Fruit fly (Drosophila melanogaster) whole organism, wandering third instar larva: ENCODE measurements around the gene CG18269.

Source experiments
- CG32264 ChIP-seq: fragments of 200-800 bp; sonication (Bioruptor generic); optimal IDR thresholded peaks from 2 replicates; lab custom pipeline; 2016; ENCODE audit warnings: missing biosample characterization, missing genetic modification characterization
- CrebA ChIP-seq: fragments of 200-800 bp; sonication (Bioruptor generic); optimal IDR thresholded peaks from 2 replicates; lab custom pipeline; 2016; ENCODE audit warnings: missing biosample characterization, mild to moderate bottlenecking, missing genetic modification characterization, borderline replicate concordance
- Dfd ChIP-seq: fragments of >200 bp; optimal IDR thresholded peaks from 2 replicates; lab custom pipeline; 2017; ENCODE audit warnings: missing biosample characterization, missing genetic modification characterization
- HLH106 ChIP-seq: fragments of 200-800 bp; optimal IDR thresholded peaks from 3 replicates; lab custom pipeline; 2019; ENCODE audit warnings: missing biosample characterization, mild to moderate bottlenecking, missing genetic modification characterization, moderate library complexity
- Hr83 ChIP-seq: fragments of 200-300 bp; sonication (Bioruptor generic); optimal IDR thresholded peaks from 2 replicates; lab custom pipeline; 2016; ENCODE audit warnings: missing biosample characterization, mild to moderate bottlenecking, missing genetic modification characterization, moderate library complexity; ENCODE audit not compliant: poor library complexity, severe bottlenecking
- Jra ChIP-seq: sonication (Bioruptor generic); optimal IDR thresholded peaks from 2 replicates; lab custom pipeline; 2016; ENCODE audit warnings: missing biosample characterization, missing genetic modification characterization
- Mio ChIP-seq: sonication (Bioruptor generic); optimal IDR thresholded peaks from 2 replicates; lab custom pipeline; 2016; ENCODE audit warnings: missing biosample characterization, missing genetic modification characterization
- Myc ChIP-seq: fragments of >200 bp; optimal IDR thresholded peaks from 2 replicates; lab custom pipeline; 2017
- OdsH ChIP-seq: fragments of 200-800 bp; sonication (Bioruptor generic); optimal IDR thresholded peaks from 2 replicates; lab custom pipeline; 2016; ENCODE audit warnings: missing biosample characterization, mild to moderate bottlenecking, missing genetic modification characterization
- Rel ChIP-seq, 2 experiments: fragments of 200-800 bp; sonication (Bioruptor generic) in 1 of 2; optimal IDR thresholded peaks; 2 replicates in 1 of 2; 3 replicates in 1 of 2; lab custom pipeline; 2016 to 2019; ENCODE audit warnings: mild to moderate bottlenecking in 2 of 2, missing biosample characterization in 2 of 2, missing genetic modification characterization in 2 of 2, moderate library complexity in 1 of 2
- Sp1 ChIP-seq: fragments of 200-800 bp; sonication (Bioruptor generic); optimal IDR thresholded peaks from 3 replicates; lab custom pipeline; 2019; ENCODE audit warnings: missing biosample characterization, mild to moderate bottlenecking, missing genetic modification characterization, moderate library complexity
- Vsx2 ChIP-seq: fragments of 200-300, 225-300 bp; sonication (Bioruptor generic); optimal IDR thresholded peaks from 2 replicates; lab custom pipeline; 2018; ENCODE audit warnings: missing biosample characterization, missing genetic modification characterization; ENCODE audit not compliant: partially characterized antibody
- br ChIP-seq: fragments of 200-800 bp; sonication (Bioruptor generic); optimal IDR thresholded peaks from 2 replicates; lab custom pipeline; 2016; ENCODE audit warnings: missing biosample characterization, missing genetic modification characterization
- brk ChIP-seq: fragments of 200-800 bp; sonication (Bioruptor generic); optimal IDR thresholded peaks from 2 replicates; lab custom pipeline; 2016; ENCODE audit warnings: missing biosample characterization, mild to moderate bottlenecking, missing genetic modification characterization
- dl ChIP-seq, 2 experiments: fragments of 175-275, 200-275 bp in 1 of 2; fragments of 200-275 bp in 1 of 2; sonication (Bioruptor generic); optimal IDR thresholded peaks; lab custom pipeline; 2018; ENCODE audit warnings: mild to moderate bottlenecking in 2 of 2, missing biosample characterization in 2 of 2, missing genetic modification characterization in 2 of 2, moderate library complexity in 2 of 2; ENCODE audit not compliant: partially characterized antibody in 2 of 2, insufficient read depth in 1 of 2
- dmrt93B ChIP-seq: fragments of 200-800 bp; sonication (Bioruptor generic); optimal IDR thresholded peaks from 2 replicates; lab custom pipeline; 2018; ENCODE audit warnings: missing biosample characterization, mild to moderate bottlenecking, missing genetic modification characterization
- dsf ChIP-seq: sonication (Bioruptor generic); optimal IDR thresholded peaks from 2 replicates; lab custom pipeline; 2016; ENCODE audit warnings: missing biosample characterization, missing genetic modification characterization, borderline replicate concordance
- ey ChIP-seq: fragments of 200-800 bp; sonication (Bioruptor generic); optimal IDR thresholded peaks from 2 replicates; lab custom pipeline; 2016; ENCODE audit warnings: missing biosample characterization, missing genetic modification characterization
- foxo ChIP-seq, 2 experiments: fragments of 200-800 bp; sonication (Bioruptor generic); optimal IDR thresholded peaks; 2 replicates in 1 of 2; 3 replicates in 1 of 2; lab custom pipeline; 2016 to 2017; ENCODE audit warnings: missing biosample characterization in 2 of 2, missing genetic modification characterization in 2 of 2
- jim ChIP-seq: fragments of 175-275, 200-325 bp; sonication (Bioruptor generic); optimal IDR thresholded peaks from 2 replicates; lab custom pipeline; 2016; ENCODE audit warnings: missing biosample characterization, mild to moderate bottlenecking, missing genetic modification characterization
- lola ChIP-seq: fragments of >200 bp; optimal IDR thresholded peaks from 2 replicates; lab custom pipeline; 2017; ENCODE audit warnings: missing biosample characterization, missing genetic modification characterization
- pan ChIP-seq: fragments of >200 bp; optimal IDR thresholded peaks from 2 replicates; lab custom pipeline; 2017
- psq ChIP-seq: fragments of 200-800 bp; sonication (Bioruptor generic); optimal IDR thresholded peaks from 3 replicates; lab custom pipeline; 2017; ENCODE audit warnings: missing biosample characterization, mild to moderate bottlenecking, missing genetic modification characterization, moderate library complexity
- rgr ChIP-seq: fragments of 200-800 bp; sonication (Bioruptor generic); optimal IDR thresholded peaks from 3 replicates; lab custom pipeline; 2016; ENCODE audit warnings: missing biosample characterization, mild to moderate bottlenecking, missing genetic modification characterization
- sage ChIP-seq: fragments of 200-800 bp; sonication (Bioruptor generic); optimal IDR thresholded peaks from 2 replicates; lab custom pipeline; 2016; ENCODE audit warnings: missing biosample characterization, mild to moderate bottlenecking, missing genetic modification characterization
- tai ChIP-seq: sonication (Bioruptor generic); optimal IDR thresholded peaks from 2 replicates; lab custom pipeline; 2016; ENCODE audit warnings: missing biosample characterization, missing genetic modification characterization
- usp ChIP-seq: fragments of >200 bp; optimal IDR thresholded peaks from 2 replicates; lab custom pipeline; 2017; ENCODE audit warnings: missing biosample characterization, missing genetic modification characterization

CG18269 gene

dm6 chr2L:5569503-5569902 lies 17.9 kb downstream of the CG18269 start (continued):
- no peak for TF ChIP-seq dsf (GFP tag; lab: Kevin White, UChicago)
- TF ChIP-seq CG32264 (GFP tag; lab: Kevin White, UChicago) = no peak
- no peak for TF ChIP-seq Sp1 (GFP tag; lab: Kevin White, UChicago)
- TF ChIP-seq pan (lab: Kevin White, UChicago) = no peak
- no peak for TF ChIP-seq usp (GFP tag; lab: Kevin White, UChicago)
- no peak for TF ChIP-seq Hr83 (GFP tag; lab: Kevin White, UChicago)
- TF ChIP-seq Mio = no peak
- no peak for TF ChIP-seq lola (GFP tag; lab: Kevin White, UChicago)
- TF ChIP-seq brk (GFP tag; lab: Kevin White, UChicago) = no peak
- TF ChIP-seq Dfd (GFP tag; lab: Kevin White, UChicago) = peak; percentile 53
- peak in 1 of 2 experiments; percentile 34 for TF ChIP-seq foxo (GFP tag; optimal IDR thresholded peaks at IDR 0.05; lab: Kevin White, UChicago)
- TF ChIP-seq psq = no peak
- TF ChIP-seq, all 38 proteins: peak for 9

dm6 chr2L:5581016-5581415 lies 29.4 kb downstream of the CG18269 start, which contains the start of gene CG14011:
CG14011 (minus strand) TSS chr2L:5581116.
- TF ChIP-seq lola (GFP tag; lab: Kevin White, UChicago) (no peak), Myc (no peak), Jra (GFP tag; lab: Kevin White, UChicago) (no peak), Dfd (GFP tag; lab: Kevin White, UChicago) (no peak), rgr (no peak), sage (GFP tag; lab: Kevin White, UChicago) (no peak), CrebA (no peak), jim (GFP tag; lab: Kevin White, UChicago) (no peak), Rel (GFP tag; optimal IDR thresholded peaks at IDR 0.05; lab: Kevin White, UChicago) (no peak), Rel (tag; optimal IDR thresholded peaks at IDR 0.05; lab: Kevin White, UChicago) (no peak), OdsH (GFP tag; lab: Kevin White, UChicago) (no peak), brk (GFP tag; lab: Kevin White, UChicago) (no peak), dmrt93B (no peak), CG32264 (GFP tag; lab: Kevin White, UChicago) (no peak), foxo (GFP tag; optimal IDR thresholded peaks at IDR 0.05; lab: Kevin White, UChicago) (no peak)

dm6 chr2L:5588314-5588713 lies 36.7 kb downstream of the CG18269 start, which contains the start of gene CG7251:
CG7251 (minus strand) TSS chr2L:5588414.
- no peak for TF ChIP-seq ey (GFP tag; lab: Kevin White, UChicago)
- TF ChIP-seq dsf (GFP tag; lab: Kevin White, UChicago) = no peak
- TF ChIP-seq usp (GFP tag; lab: Kevin White, UChicago) = no peak
- no peak for TF ChIP-seq foxo (GFP tag; optimal IDR thresholded peaks at IDR 0.05; lab: Kevin White, UChicago)
- no peak for TF ChIP-seq br (GFP tag; lab: Kevin White, UChicago)
- no peak for TF ChIP-seq tai (GFP tag; lab: Kevin White, UChicago)
- no peak for TF ChIP-seq Myc
- TF ChIP-seq OdsH (GFP tag; lab: Kevin White, UChicago) = no peak
- no peak for TF ChIP-seq Vsx2 (GFP tag; lab: Kevin White, UChicago)
- TF ChIP-seq pan (lab: Kevin White, UChicago) = no peak

dm6 chr2L:5593839-5594238 lies 42.2 kb downstream of the CG18269 start:
- TF ChIP-seq Dfd (GFP tag; lab: Kevin White, UChicago) (peak; percentile 85), sage (GFP tag; lab: Kevin White, UChicago) (no peak)

dm6 chr2L:5596533-5596932 lies 44.9 kb downstream of the CG18269 start, which contains the start of gene CG18266:
CG18266 (plus strand) TSS chr2L:5596833.
- TF ChIP-seq Jra (GFP tag; lab: Kevin White, UChicago) (no peak), HLH106 (tag; lab: Kevin White, UChicago) (no peak), psq (no peak), jim (GFP tag; lab: Kevin White, UChicago) (no peak), Rel (GFP tag; optimal IDR thresholded peaks at IDR 0.05; lab: Kevin White, UChicago) (no peak), Rel (tag; optimal IDR thresholded peaks at IDR 0.05; lab: Kevin White, UChicago) (no peak), CG32264 (GFP tag; lab: Kevin White, UChicago) (no peak), dl (GFP tag; optimal IDR thresholded peaks at IDR 0.05; lab: Kevin White, UChicago; ENCODE audit: insufficient read depth in 1 of 2, partially characterized antibody in 2 of 2) (no peak), br (GFP tag; lab: Kevin White, UChicago) (no peak), Sp1 (GFP tag; lab: Kevin White, UChicago) (no peak), ey (GFP tag; lab: Kevin White, UChicago) (no peak), usp (GFP tag; lab: Kevin White, UChicago) (no peak), rgr (no peak)
